Worm (Caenorhabditis elegans) whole organism, L1 larva: ENCODE measurements around the gene mam-1.

ENCODE experiments used
- F16B12.6 ChIP-seq: fragments of 150-350 bp; optimal IDR thresholded peaks from 2 replicates; lab custom pipeline; 2014; ENCODE audit warnings: missing biosample characterization, missing genetic modification characterization
- Y116A8C.19 ChIP-seq: sonication (generic microtip); optimal IDR thresholded peaks from 2 replicates; lab custom pipeline; 2016; ENCODE audit warnings: missing compliant biosample characterization, missing genetic modification characterization, borderline replicate concordance
- aha-1 ChIP-seq: fragments of 150-350 bp; optimal IDR thresholded peaks from 2 replicates; lab custom pipeline; 2014; ENCODE audit warnings: missing biosample characterization, missing genetic modification characterization
- blmp-1 ChIP-seq: fragments of 150-350 bp; optimal IDR thresholded peaks from 2 replicates; lab custom pipeline; 2014; ENCODE audit warnings: missing biosample characterization, missing genetic modification characterization
- ceh-63 ChIP-seq: fragments of 200-800 bp; sonication (Bioruptor generic); optimal IDR thresholded peaks from 2 replicates; lab custom pipeline; 2018; ENCODE audit warnings: mild to moderate bottlenecking, missing genetic modification characterization, missing compliant biosample characterization
- ceh-8 ChIP-seq: fragments of 200-800 bp; sonication (Bioruptor generic); optimal IDR thresholded peaks from 2 replicates; lab custom pipeline; 2018; ENCODE audit warnings: mild to moderate bottlenecking, missing genetic modification characterization, moderate library complexity, missing compliant biosample characterization
- ceh-82 ChIP-seq, 3 experiments: fragments of 150-350 bp in 1 of 3; sonication (generic microtip) in 2 of 3; optimal IDR thresholded peaks; 2 replicates each; lab custom pipeline; 2014 to 2017; ENCODE audit warnings: missing biosample characterization in 3 of 3, missing genetic modification characterization in 3 of 3
- ces-1 ChIP-seq: fragments of 150-350 bp; optimal IDR thresholded peaks from 2 replicates; lab custom pipeline; 2014; ENCODE audit warnings: missing biosample characterization, missing genetic modification reagents, missing genetic modification characterization
- efl-3 ChIP-seq: fragments of 200-800 bp; sonication (Bioruptor generic); optimal IDR thresholded peaks from 2 replicates; lab custom pipeline; 2018; ENCODE audit warnings: mild to moderate bottlenecking, missing genetic modification characterization, missing compliant biosample characterization
- egl-13 ChIP-seq: sonication (generic microtip); optimal IDR thresholded peaks from 2 replicates; lab custom pipeline; 2016; ENCODE audit warnings: missing genotype, missing genetic modification reagents, missing genetic modification characterization, missing compliant biosample characterization
- elt-3 ChIP-seq, 6 experiments: fragments of 150-350 bp in 1 of 6; sonication (generic microtip); optimal IDR thresholded peaks; 2 replicates each; lab custom pipeline; 2017 to 2018; ENCODE audit warnings: missing biosample characterization in 6 of 6, missing genetic modification characterization in 6 of 6, inconsistent platforms in 1 of 6
- ets-5 ChIP-seq: fragments of 200-800 bp; sonication (Bioruptor generic); IDR thresholded peaks from 2 replicates; pipeline ENCODE4 v1.3.6; 2022; ENCODE audit warnings: missing genetic modification characterization, missing compliant biosample characterization
- fkh-4 ChIP-seq: sonication (generic microtip); optimal IDR thresholded peaks from 2 replicates; lab custom pipeline; 2016; ENCODE audit warnings: missing compliant biosample characterization, missing genetic modification characterization, borderline replicate concordance
- hlh-4 ChIP-seq: sonication (generic microtip); optimal IDR thresholded peaks from 2 replicates; lab custom pipeline; 2016; ENCODE audit warnings: mild to moderate bottlenecking, missing genetic modification characterization, missing compliant biosample characterization
- isw-1 ChIP-seq: fragments of 200-800 bp; sonication (Bioruptor generic); IDR thresholded peaks from 2 replicates; pipeline ENCODE4 v1.3.6; 2022; ENCODE audit warnings: missing genetic modification characterization, missing compliant biosample characterization
- lin-14 ChIP-seq: fragments of 200-800 bp; sonication (Bioruptor generic); optimal IDR thresholded peaks from 2 replicates; lab custom pipeline; 2018; ENCODE audit warnings: mild to moderate bottlenecking, missing genetic modification characterization, moderate library complexity, missing compliant biosample characterization
- lin-15B ChIP-seq: fragments of 150-350 bp; sonication (generic microtip); optimal IDR thresholded peaks from 3 replicates; lab custom pipeline; 2014; ENCODE audit warnings: missing biosample characterization, missing genetic modification characterization
- lin-35 ChIP-seq, 2 experiments: fragments of 150-350 bp; optimal IDR thresholded peaks; 2 replicates each; lab custom pipeline; 2014; ENCODE audit warnings: missing biosample characterization in 2 of 2, missing genetic modification characterization in 2 of 2, missing genetic modification reagents in 2 of 2
- lsy-2 ChIP-seq, 2 experiments: fragments of 150-350 bp; optimal IDR thresholded peaks; 2 replicates each; lab custom pipeline; 2014; ENCODE audit warnings: missing biosample characterization in 2 of 2, missing genetic modification characterization in 2 of 2
- mab-9 ChIP-seq: fragments of 200-800 bp; sonication (Bioruptor generic); IDR thresholded peaks from 2 replicates; pipeline ENCODE4 v1.3.6; 2022; ENCODE audit warnings: missing genetic modification reagents, missing genetic modification characterization, missing compliant biosample characterization
- mdl-1 ChIP-seq, 2 experiments: fragments of 150-350 bp; optimal IDR thresholded peaks; 2 replicates each; lab custom pipeline; 2014 to 2017; ENCODE audit warnings: missing biosample characterization in 2 of 2, missing genetic modification characterization in 2 of 2, inconsistent platforms in 1 of 2
- mep-1 ChIP-seq: fragments of 150-350 bp; optimal IDR thresholded peaks from 2 replicates; lab custom pipeline; 2014; ENCODE audit warnings: missing biosample characterization, missing genetic modification characterization
- nhr-12 ChIP-seq: sonication (generic microtip); optimal IDR thresholded peaks from 2 replicates; lab custom pipeline; 2017; ENCODE audit warnings: missing biosample characterization, missing genetic modification characterization
- nhr-19 ChIP-seq: fragments of 200-800 bp; sonication (Bioruptor generic); conservative IDR thresholded peaks from 2 replicates; pipeline ENCODE4 v1.3.6; 2022; ENCODE audit warnings: missing genetic modification characterization, missing compliant biosample characterization
- nhr-28 ChIP-seq: fragments of 150-350 bp; optimal IDR thresholded peaks from 2 replicates; lab custom pipeline; 2014; ENCODE audit warnings: missing biosample characterization, missing genetic modification characterization
- nhr-47 ChIP-seq: sonication (generic microtip); optimal IDR thresholded peaks from 2 replicates; lab custom pipeline; 2016; ENCODE audit warnings: mild to moderate bottlenecking, missing genetic modification characterization, moderate library complexity, missing compliant biosample characterization
- nhr-71 ChIP-seq: sonication (generic microtip); optimal IDR thresholded peaks from 2 replicates; lab custom pipeline; 2016; ENCODE audit warnings: mild to moderate bottlenecking, missing genetic modification characterization, moderate library complexity, missing compliant biosample characterization
- nhr-77 ChIP-seq: fragments of 150-350 bp; optimal IDR thresholded peaks from 2 replicates; lab custom pipeline; 2014; ENCODE audit warnings: missing biosample characterization, missing genetic modification characterization
- nhr-85 ChIP-seq: sonication (generic microtip); peaks from one replicate; lab custom pipeline; 2016; ENCODE audit warnings: missing genetic modification characterization, inconsistent platforms, missing compliant biosample characterization
- nhr-90 ChIP-seq: sonication (generic microtip); optimal IDR thresholded peaks from 2 replicates; lab custom pipeline; 2016; ENCODE audit warnings: mild to moderate bottlenecking, missing genetic modification characterization, missing compliant biosample characterization; ENCODE audit not compliant: poor library complexity
- pax-3 ChIP-seq: fragments of 200-800 bp; sonication (Bioruptor generic); optimal IDR thresholded peaks from 2 replicates; lab custom pipeline; 2018; ENCODE audit warnings: mild to moderate bottlenecking, missing genetic modification characterization, moderate library complexity, missing compliant biosample characterization
- skn-1 ChIP-seq: fragments of 150-350 bp; optimal IDR thresholded peaks from 2 replicates; lab custom pipeline; 2014; ENCODE audit warnings: missing biosample characterization, missing genetic modification characterization
- snu-23 ChIP-seq: sonication (generic microtip); optimal IDR thresholded peaks from 2 replicates; lab custom pipeline; 2016; ENCODE audit warnings: missing genetic modification characterization, missing compliant biosample characterization
- sox-4 ChIP-seq: sonication (generic microtip); optimal IDR thresholded peaks from 2 replicates; lab custom pipeline; 2016; ENCODE audit warnings: missing genetic modification characterization, missing compliant biosample characterization
- swsn-7 ChIP-seq: sonication (generic microtip); optimal IDR thresholded peaks from 2 replicates; lab custom pipeline; 2016; ENCODE audit warnings: missing genetic modification characterization, missing compliant biosample characterization
- tlp-1 ChIP-seq: fragments of 150-350 bp; optimal IDR thresholded peaks from 2 replicates; lab custom pipeline; 2014; ENCODE audit warnings: missing biosample characterization, missing genetic modification characterization
- unc-130 ChIP-seq: fragments of 150-350 bp; optimal IDR thresholded peaks from 2 replicates; lab custom pipeline; 2017; ENCODE audit warnings: missing biosample characterization, missing genetic modification characterization, inconsistent platforms
- unc-30 ChIP-seq: sonication (generic microtip); optimal IDR thresholded peaks from 2 replicates; lab custom pipeline; 2017; ENCODE audit warnings: missing biosample characterization, missing genetic modification characterization
- unc-86 ChIP-seq: sonication (generic microtip); optimal IDR thresholded peaks from 2 replicates; lab custom pipeline; 2016; ENCODE audit warnings: missing genetic modification characterization, missing compliant biosample characterization
- ztf-4 ChIP-seq: fragments of 150-350 bp; optimal IDR thresholded peaks from 2 replicates; lab custom pipeline; 2014; ENCODE audit warnings: missing biosample characterization, missing genetic modification characterization

mam-1 gene

ce11 chrX:861378-861777 lies 26.8 kb downstream of the mam-1 start:
- peak; percentile 6 for TF ChIP-seq unc-130
- TF ChIP-seq elt-3 (tag; optimal IDR thresholded peaks at IDR 0.05; lab: Kevin White, UChicago) = peak in 1 of 6 experiments; percentile 53
- TF ChIP-seq mdl-1 (tag; optimal IDR thresholded peaks at IDR 0.05; lab: Kevin White, UChicago) = no peak
- peak; percentile 26 for TF ChIP-seq lin-14 (GFP tag; lab: Kevin White, UChicago)
- no peak for TF ChIP-seq nhr-28 (tag; lab: Kevin White, UChicago)
- peak; percentile 77 for TF ChIP-seq nhr-85 (tag; lab: Kevin White, UChicago)
- TF ChIP-seq blmp-1 = peak; percentile 18
- TF ChIP-seq, all 84 proteins: peak for 5

DNA sequence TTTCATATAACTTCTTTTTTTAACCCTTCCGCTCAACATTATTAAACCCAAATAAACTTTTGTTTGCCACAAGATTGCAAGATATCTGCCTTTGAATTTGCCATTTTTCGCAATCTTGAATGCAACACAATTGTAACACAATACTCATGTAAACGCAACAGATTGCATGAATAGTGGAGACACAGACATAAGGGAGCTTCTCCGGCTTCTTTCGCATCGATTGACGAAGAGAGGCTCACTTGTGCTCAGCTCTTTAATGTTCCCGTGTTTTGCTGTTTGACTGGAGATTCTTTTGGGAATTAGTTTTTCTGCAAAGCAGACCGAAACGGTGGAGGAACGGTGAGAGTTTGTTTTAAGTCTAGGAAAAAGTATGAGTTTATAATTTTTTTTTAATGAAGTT lies 28.8 kb downstream of the mam-1 start, which contains the start of gene F56F10.2:
F56F10.2 (plus strand) TSS at position 215 of the 400 bp plus-strand sequence.
- TF ChIP-seq egl-13 (tag; lab: Kevin White, UChicago) = no peak
- no peak for TF ChIP-seq lin-15B (tag; lab: Kevin White, UChicago)
- TF ChIP-seq ceh-82 (tag; optimal IDR thresholded peaks at IDR 0.05; lab: Kevin White, UChicago) = peak in 2 of 3 experiments; percentile 0 to 18
- TF ChIP-seq pax-3 (tag; lab: Kevin White, UChicago) = no peak
- TF ChIP-seq mep-1 (tag; lab: Kevin White, UChicago) = peak; percentile 5
- peak; percentile 3 for TF ChIP-seq snu-23
- TF ChIP-seq skn-1 = peak; percentile 44
- no peak for TF ChIP-seq tlp-1 (tag; lab: Kevin White, UChicago)
- no peak for TF ChIP-seq nhr-90
- peak; percentile 72 for TF ChIP-seq lin-14 (GFP tag; lab: Kevin White, UChicago)
- TF ChIP-seq nhr-19 (GFP tag; lab: Robert Waterston, UW) = no peak
- no peak for TF ChIP-seq hlh-4
- peak; percentile 12 for TF ChIP-seq nhr-47 (tag; lab: Kevin White, UChicago)
- no peak for TF ChIP-seq ets-5 (GFP tag; lab: Robert Waterston, UW)
- no peak for TF ChIP-seq unc-30
- TF ChIP-seq unc-86 (tag; lab: Kevin White, UChicago) = no peak
- TF ChIP-seq ztf-4 (tag; lab: Kevin White, UChicago) = no peak
- no peak for TF ChIP-seq nhr-77 (tag; lab: Kevin White, UChicago)
- no peak for TF ChIP-seq nhr-85 (tag; lab: Kevin White, UChicago)
- TF ChIP-seq F16B12.6 (tag; lab: Kevin White, UChicago) = no peak
- TF ChIP-seq efl-3 (GFP tag; lab: Kevin White, UChicago) = no peak
- TF ChIP-seq nhr-71 (tag; lab: Kevin White, UChicago) = peak; percentile 32
- TF ChIP-seq ceh-63 (GFP tag; lab: Kevin White, UChicago) = no peak
- TF ChIP-seq ceh-8 (GFP tag; lab: Kevin White, UChicago) = no peak
- no peak for TF ChIP-seq isw-1 (GFP tag; lab: Robert Waterston, UW)
- TF ChIP-seq mab-9 (GFP tag; lab: Robert Waterston, UW) = no peak
- no peak for TF ChIP-seq Y116A8C.19 (tag; lab: Kevin White, UChicago)
- TF ChIP-seq lsy-2 (tag; optimal IDR thresholded peaks at IDR 0.05; lab: Kevin White, UChicago) = no peak

- TF ChIP-seq fkh-4 = no peak
- no peak for TF ChIP-seq nhr-12 (tag; lab: Kevin White, UChicago)
- TF ChIP-seq sox-4 (tag; lab: Kevin White, UChicago) = no peak
- TF ChIP-seq swsn-7 = no peak
- no peak for TF ChIP-seq nhr-28 (tag; lab: Kevin White, UChicago)
- TF ChIP-seq aha-1 (tag; lab: Kevin White, UChicago) = no peak
- TF ChIP-seq lin-15B (tag; lab: Kevin White, UChicago) = no peak
- no peak for TF ChIP-seq nhr-85 (tag; lab: Kevin White, UChicago)
- TF ChIP-seq ces-1 = no peak
- no peak for TF ChIP-seq ceh-82 (tag; optimal IDR thresholded peaks at IDR 0.05; lab: Kevin White, UChicago)
- no peak for TF ChIP-seq lin-35 (GFP tag; optimal IDR thresholded peaks at IDR 0.05; lab: Kevin White, UChicago)
- no peak for TF ChIP-seq nhr-90
- no peak for TF ChIP-seq unc-130
These were observed 30.5 kb downstream of the mam-1 start for ce11 chrX:857658-858057.
